Worm (Caenorhabditis elegans) whole organism, young adult: Measurements from ENCODE around the gene H38K22.6.

Experiments used
- B0035.1 ChIP-seq: sonication (generic microtip); optimal IDR thresholded peaks from 2 replicates; lab custom pipeline; 2016; ENCODE audit warnings: missing genetic modification characterization, mild to moderate bottlenecking, missing compliant biosample characterization, missing genotype, missing genetic modification reagents
- F10E7.11 ChIP-seq: sonication (generic microtip); optimal IDR thresholded peaks from 2 replicates; lab custom pipeline; 2017; ENCODE audit warnings: mild to moderate bottlenecking, missing genetic modification characterization, moderate library complexity, missing compliant biosample characterization
- F23B12.7 ChIP-seq: sonication (generic microtip); optimal IDR thresholded peaks from 2 replicates; lab custom pipeline; 2017; ENCODE audit warnings: missing genetic modification characterization, mild to moderate bottlenecking, missing compliant biosample characterization, antibody characterized with exemption, moderate library complexity; ENCODE audit not compliant: insufficient read depth
- F37B4.10 ChIP-seq: fragments of 200-800 bp; sonication (Bioruptor generic); IDR thresholded peaks from 2 replicates; pipeline ENCODE4 v1.3.6; 2022; ENCODE audit warnings: missing genetic modification characterization, missing compliant biosample characterization
- K11D2.4 ChIP-seq: fragments of 200-800 bp; sonication (Bioruptor generic); IDR thresholded peaks from 2 replicates; pipeline ENCODE4 v1.3.6; 2022; ENCODE audit warnings: missing genetic modification reagents, missing genetic modification characterization, missing compliant biosample characterization
- Y53F4B.3 ChIP-seq: fragments of 200-800 bp; sonication (Bioruptor generic); IDR thresholded peaks from 2 replicates; pipeline ENCODE4 v1.3.6; 2022; ENCODE audit warnings: missing genetic modification reagents, missing genetic modification characterization, missing compliant biosample characterization
- Y79H2A.3 ChIP-seq: fragments of 200-800 bp; sonication (Bioruptor generic); conservative IDR thresholded peaks from 2 replicates; pipeline ENCODE4 v1.3.6; 2022; ENCODE audit warnings: missing genetic modification reagents, missing genetic modification characterization, missing compliant biosample characterization
- attf-3 ChIP-seq: fragments of 200-800 bp; sonication (Bioruptor generic); conservative IDR thresholded peaks from 2 replicates; pipeline ENCODE4 v1.3.6; 2022; ENCODE audit warnings: missing genetic modification reagents, missing genetic modification characterization, missing compliant biosample characterization
- attf-5 ChIP-seq: fragments of 200-800 bp; sonication (Bioruptor generic); optimal IDR thresholded peaks from 2 replicates; lab custom pipeline; 2018; ENCODE audit warnings: mild to moderate bottlenecking, missing genetic modification characterization, missing compliant biosample characterization
- attf-6 ChIP-seq: fragments of 200-800 bp; sonication (Bioruptor generic); IDR thresholded peaks from 2 replicates; pipeline ENCODE4 v1.3.6; 2022; ENCODE audit warnings: missing genetic modification reagents, missing genetic modification characterization, missing compliant biosample characterization
- bed-2 ChIP-seq: fragments of 200-800 bp; sonication (Bioruptor generic); IDR thresholded peaks from 2 replicates; pipeline ENCODE4 v1.3.6; 2022; ENCODE audit warnings: missing genetic modification reagents, missing genetic modification characterization, missing compliant biosample characterization
- ceh-100 ChIP-seq: fragments of 200-800 bp; sonication (Bioruptor generic); IDR thresholded peaks from 2 replicates; pipeline ENCODE4 v1.3.6; 2022; ENCODE audit warnings: missing genetic modification reagents, missing genetic modification characterization, missing compliant biosample characterization
- ceh-27 ChIP-seq: fragments of 200-800 bp; sonication (Bioruptor generic); optimal IDR thresholded peaks from 2 replicates; lab custom pipeline; 2018; ENCODE audit warnings: mild to moderate bottlenecking, missing genetic modification characterization, moderate library complexity, missing compliant biosample characterization
- ceh-58 ChIP-seq: fragments of 200-800 bp; sonication (Bioruptor generic); IDR thresholded peaks from 2 replicates; pipeline ENCODE4 v1.3.6; 2022; ENCODE audit warnings: missing genetic modification characterization, missing compliant biosample characterization
- ceh-91 ChIP-seq: fragments of 200-800 bp; sonication (Bioruptor generic); IDR thresholded peaks from 2 replicates; pipeline ENCODE4 v1.3.6; 2022; ENCODE audit warnings: missing genetic modification reagents, missing genetic modification characterization, missing compliant biosample characterization
- efl-1 ChIP-seq: fragments of 150-350 bp; optimal IDR thresholded peaks from 2 replicates; lab custom pipeline; 2014; ENCODE audit warnings: missing biosample characterization, missing genetic modification reagents, missing genetic modification characterization
- egl-18 ChIP-seq: fragments of 200-800 bp; sonication (Bioruptor generic); IDR thresholded peaks from 2 replicates; pipeline ENCODE4 v1.3.6; 2022; ENCODE audit warnings: missing genetic modification reagents, missing genetic modification characterization, missing compliant biosample characterization
- ets-4 ChIP-seq: fragments of 200-800 bp; sonication (Bioruptor generic); optimal IDR thresholded peaks from 2 replicates; lab custom pipeline; 2018; ENCODE audit warnings: mild to moderate bottlenecking, missing genetic modification characterization, missing compliant biosample characterization
- him-1 ChIP-seq: sonication (generic microtip); optimal IDR thresholded peaks from 2 replicates; lab custom pipeline; 2016; ENCODE audit warnings: missing genotype, missing genetic modification reagents, missing genetic modification characterization, missing compliant biosample characterization
- hmg-1.2 ChIP-seq: fragments of 200-800 bp; sonication (Bioruptor generic); IDR thresholded peaks from 2 replicates; pipeline ENCODE4 v1.3.6; 2022; ENCODE audit warnings: missing genetic modification reagents, missing genetic modification characterization, missing compliant biosample characterization
- hmg-20 ChIP-seq: fragments of 200-800 bp; sonication (Bioruptor generic); IDR thresholded peaks from 2 replicates; pipeline ENCODE4 v1.3.6; 2022; ENCODE audit warnings: missing genetic modification reagents, missing genetic modification characterization, missing compliant biosample characterization
- let-526 ChIP-seq: fragments of 200-800 bp; sonication (Bioruptor generic); IDR thresholded peaks from 2 replicates; pipeline ENCODE4 v1.3.6; 2022; ENCODE audit warnings: missing genetic modification reagents, missing genetic modification characterization, missing compliant biosample characterization
- let-607 ChIP-seq, 2 experiments: fragments of 200-800 bp in 1 of 2; sonication (Bioruptor generic) in 1 of 2; sonication (generic microtip) in 1 of 2; optimal IDR thresholded peaks; 2 replicates each; lab custom pipeline; 2016 to 2018; ENCODE audit warnings: mild to moderate bottlenecking in 2 of 2, missing compliant biosample characterization in 2 of 2, missing genetic modification characterization in 2 of 2, moderate library complexity in 2 of 2, missing genotype in 1 of 2
- lin-35 ChIP-seq, 3 experiments: fragments of 150-350 bp in 2 of 3; sonication (generic microtip) in 1 of 3; optimal IDR thresholded peaks; 2 replicates each; lab custom pipeline; 2014 to 2018; ENCODE audit warnings: missing biosample characterization in 3 of 3, missing genetic modification characterization in 3 of 3, missing genetic modification reagents in 3 of 3
- lir-1 ChIP-seq: fragments of 200-800 bp; sonication (Bioruptor generic); conservative IDR thresholded peaks from 2 replicates; pipeline ENCODE4 v1.3.6; 2022; ENCODE audit warnings: missing genetic modification reagents, missing genetic modification characterization, missing compliant biosample characterization
- lsl-1 ChIP-seq: fragments of 200-800 bp; sonication (Bioruptor generic); optimal IDR thresholded peaks from 2 replicates; lab custom pipeline; 2018; ENCODE audit warnings: mild to moderate bottlenecking, missing genetic modification characterization, moderate library complexity, missing compliant biosample characterization
- madf-6 ChIP-seq: fragments of 200-800 bp; sonication (Bioruptor generic); IDR thresholded peaks from 2 replicates; pipeline ENCODE4 v1.3.6; 2022; ENCODE audit warnings: missing genetic modification reagents, missing genetic modification characterization, missing compliant biosample characterization
- mel-28 ChIP-seq: sonication (generic microtip); optimal IDR thresholded peaks from 2 replicates; lab custom pipeline; 2016; ENCODE audit warnings: borderline replicate concordance, mild to moderate bottlenecking, missing genetic modification characterization, missing compliant biosample characterization
- mxl-1 ChIP-seq: sonication (generic microtip); optimal IDR thresholded peaks from 2 replicates; lab custom pipeline; 2016; ENCODE audit warnings: missing genetic modification characterization, missing compliant biosample characterization
- nfyb-1 ChIP-seq: fragments of 200-800 bp; sonication (Bioruptor generic); IDR thresholded peaks from 2 replicates; pipeline ENCODE4 v1.3.6; 2022; ENCODE audit warnings: missing genetic modification reagents, missing genetic modification characterization, missing compliant biosample characterization
- nhr-80 ChIP-seq: sonication (generic microtip); optimal IDR thresholded peaks from 2 replicates; lab custom pipeline; 2016; ENCODE audit warnings: missing genetic modification characterization, missing compliant biosample characterization
- nhr-90 ChIP-seq: sonication (generic microtip); optimal IDR thresholded peaks from 2 replicates; lab custom pipeline; 2016; ENCODE audit warnings: missing genotype, mild to moderate bottlenecking, missing genetic modification characterization, missing compliant biosample characterization
- pbrm-1 ChIP-seq: fragments of 200-800 bp; sonication (Bioruptor generic); IDR thresholded peaks from 2 replicates; pipeline ENCODE4 v1.3.6; 2022; ENCODE audit warnings: missing genetic modification reagents, missing genetic modification characterization, missing compliant biosample characterization
- pha-4 ChIP-seq: fragments of 150-350 bp; sonication (generic microtip); optimal IDR thresholded peaks from 2 replicates; lab custom pipeline; 2014; ENCODE audit warnings: missing biosample characterization, missing genetic modification reagents, missing genetic modification characterization
- rcor-1 ChIP-seq: fragments of 200-800 bp; sonication (Bioruptor generic); IDR thresholded peaks from 2 replicates; pipeline ENCODE4 v1.3.6; 2022; ENCODE audit warnings: missing genetic modification reagents, missing genetic modification characterization, missing compliant biosample characterization
- rpc-1 ChIP-seq, 2 experiments: fragments of 150-350 bp in 1 of 2; sonication (generic microtip) in 1 of 2; optimal IDR thresholded peaks; 2 replicates each; lab custom pipeline; 2014 to 2018; ENCODE audit warnings: missing biosample characterization in 1 of 2, missing genetic modification characterization in 1 of 2, missing genetic modification reagents in 1 of 2, missing genotype in 1 of 2
- sdz-38 ChIP-seq: sonication (generic microtip); optimal IDR thresholded peaks from 2 replicates; lab custom pipeline; 2016; ENCODE audit warnings: missing genotype, missing genetic modification characterization, missing compliant biosample characterization
- snpc-1.1 ChIP-seq: sonication (generic microtip); optimal IDR thresholded peaks from 2 replicates; lab custom pipeline; 2017; ENCODE audit warnings: missing genetic modification characterization, mild to moderate bottlenecking, missing compliant biosample characterization, antibody characterized with exemption, moderate library complexity, missing genotype, missing genetic modification reagents; ENCODE audit not compliant: insufficient read depth
- snpc-4 ChIP-seq, 5 experiments: fragments of 150-350 bp in 1 of 5; sonication (generic microtip) in 4 of 5; optimal IDR thresholded peaks; 2 replicates each; lab custom pipeline; 2014 to 2018; ENCODE audit warnings: missing genetic modification characterization in 5 of 5, missing biosample characterization in 3 of 5, antibody characterized with exemption in 2 of 5, mild to moderate bottlenecking in 2 of 5, missing compliant biosample characterization in 2 of 5, missing genotype in 2 of 5, moderate library complexity in 2 of 5, missing genetic modification reagents in 1 of 5
- unc-130 ChIP-seq: sonication (generic microtip); optimal IDR thresholded peaks from 2 replicates; lab custom pipeline; 2016; ENCODE audit warnings: missing genetic modification reagents, missing genetic modification characterization, missing compliant biosample characterization
- xnd-1 ChIP-seq: sonication (generic microtip); optimal IDR thresholded peaks from 2 replicates; lab custom pipeline; 2016; ENCODE audit warnings: missing genotype, missing genetic modification reagents, missing genetic modification characterization, missing compliant biosample characterization

Gene H38K22.6

DNA sequence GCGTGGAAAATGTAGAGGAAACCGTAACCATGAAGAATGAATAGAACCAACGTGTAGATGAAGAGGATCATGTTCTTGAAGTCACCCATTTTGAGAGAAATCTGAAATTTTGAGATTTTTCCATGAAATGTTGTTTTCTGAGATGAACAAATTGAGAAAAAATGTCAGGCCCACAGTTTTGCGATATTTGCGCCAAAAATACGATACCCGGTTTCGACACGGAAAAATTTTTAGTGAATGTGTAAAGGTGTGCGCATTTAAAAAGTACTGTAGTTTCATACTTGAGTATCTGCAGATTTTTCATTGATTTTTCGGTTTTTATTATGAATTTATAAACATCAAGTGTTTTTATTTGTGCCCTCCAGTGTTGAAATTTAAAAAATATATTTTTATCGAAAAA, 17.9 kb upstream of the H38K22.6 start, which contains the start of gene R10E4.9:
TSS of gene R10E4.9 (minus strand) at position 101 of the 400 bp plus-strand sequence.
- no peak for TF ChIP-seq rcor-1 (GFP tag; lab: Robert Waterston, UW)
- no peak for TF ChIP-seq efl-1 (GFP tag; lab: Kevin White, UChicago)
- TF ChIP-seq mxl-1 (tag; lab: Kevin White, UChicago): no peak
- TF ChIP-seq bed-2: no peak
- no peak for TF ChIP-seq rpc-1 (optimal IDR thresholded peaks at IDR 0.05; lab: Kevin White, UChicago)
- no peak for TF ChIP-seq rpc-1 (tag; optimal IDR thresholded peaks at IDR 0.05; lab: Kevin White, UChicago)
- TF ChIP-seq ets-4 (GFP tag; lab: Kevin White, UChicago): no peak
- TF ChIP-seq snpc-1.1 (tag; lab: Kevin White, UChicago): no peak
- no peak for TF ChIP-seq mel-28 (tag; lab: Kevin White, UChicago)
- no peak for TF ChIP-seq ceh-27 (GFP tag; lab: Kevin White, UChicago)
- TF ChIP-seq let-526: no peak
- TF ChIP-seq attf-5 (GFP tag; lab: Kevin White, UChicago): no peak
- no peak for TF ChIP-seq lir-1
- no peak for TF ChIP-seq him-1 (tag; lab: Kevin White, UChicago)
- TF ChIP-seq nhr-90 (tag; lab: Kevin White, UChicago): no peak
- no peak for TF ChIP-seq nhr-80 (tag; lab: Kevin White, UChicago)
- TF ChIP-seq madf-6: no peak
- TF ChIP-seq, all 124 proteins: peak for 0

DNA sequence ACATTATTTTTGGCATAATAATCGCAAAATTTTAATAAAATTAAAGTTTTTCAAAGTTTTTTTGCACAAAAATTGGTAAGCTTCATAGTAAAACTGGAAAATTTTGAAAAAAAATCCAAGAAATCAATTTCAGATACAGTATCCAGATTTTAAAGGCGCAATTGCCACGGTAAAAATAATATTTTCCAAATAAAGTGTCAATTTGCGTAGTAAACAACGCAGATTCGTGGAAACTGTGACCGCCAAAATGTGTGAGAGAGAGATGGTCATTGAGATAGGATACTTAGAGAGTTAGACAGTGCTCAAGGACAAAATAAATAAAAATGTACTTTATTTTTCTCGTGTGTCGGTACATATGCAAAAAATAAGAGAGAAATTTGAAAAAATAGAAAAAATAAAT, 17.4 kb upstream of the H38K22.6 start:
- TF ChIP-seq efl-1 (GFP tag; lab: Kevin White, UChicago) (peak; percentile 29), pbrm-1 (no peak), lsl-1 (GFP tag; lab: Kevin White, UChicago) (peak; percentile 65), madf-6 (peak; percentile 39; the same call in 1 of the 2 replicates), xnd-1 (tag; lab: Kevin White, UChicago) (peak; percentile 29), let-607 (tag; optimal IDR thresholded peaks at IDR 0.05; lab: Kevin White, UChicago) (no peak), ceh-100 (no peak), F10E7.11 (tag; lab: Kevin White, UChicago) (no peak)
- TF ChIP-seq, all 124 proteins: peak for 4

DNA sequence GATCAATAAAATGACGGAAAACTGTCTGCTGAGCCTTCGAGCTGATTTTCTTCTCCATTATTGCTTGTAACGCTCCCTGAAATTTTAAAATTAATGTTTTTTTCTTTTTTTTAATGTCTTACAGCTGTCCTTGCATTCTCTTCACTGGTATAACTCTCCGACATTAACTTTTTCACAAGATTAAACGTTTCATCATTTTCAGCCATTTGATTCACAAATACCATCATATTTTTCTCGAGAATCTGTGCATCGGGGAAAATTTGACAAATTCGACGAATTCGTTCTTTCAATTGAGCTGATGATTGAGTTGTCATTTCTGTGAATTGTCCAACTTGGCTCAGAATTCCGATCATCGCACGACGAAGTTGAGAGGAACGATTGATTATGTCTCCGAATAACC, 10.9 kb upstream of the H38K22.6 start:
- TF ChIP-seq B0035.1 (tag; lab: Kevin White, UChicago) (no peak), ceh-58 (no peak), nfyb-1 (GFP tag; lab: Robert Waterston, UW) (no peak), lsl-1 (GFP tag; lab: Kevin White, UChicago) (no peak), K11D2.4 (GFP tag; lab: Robert Waterston, UW) (no peak)

DNA sequence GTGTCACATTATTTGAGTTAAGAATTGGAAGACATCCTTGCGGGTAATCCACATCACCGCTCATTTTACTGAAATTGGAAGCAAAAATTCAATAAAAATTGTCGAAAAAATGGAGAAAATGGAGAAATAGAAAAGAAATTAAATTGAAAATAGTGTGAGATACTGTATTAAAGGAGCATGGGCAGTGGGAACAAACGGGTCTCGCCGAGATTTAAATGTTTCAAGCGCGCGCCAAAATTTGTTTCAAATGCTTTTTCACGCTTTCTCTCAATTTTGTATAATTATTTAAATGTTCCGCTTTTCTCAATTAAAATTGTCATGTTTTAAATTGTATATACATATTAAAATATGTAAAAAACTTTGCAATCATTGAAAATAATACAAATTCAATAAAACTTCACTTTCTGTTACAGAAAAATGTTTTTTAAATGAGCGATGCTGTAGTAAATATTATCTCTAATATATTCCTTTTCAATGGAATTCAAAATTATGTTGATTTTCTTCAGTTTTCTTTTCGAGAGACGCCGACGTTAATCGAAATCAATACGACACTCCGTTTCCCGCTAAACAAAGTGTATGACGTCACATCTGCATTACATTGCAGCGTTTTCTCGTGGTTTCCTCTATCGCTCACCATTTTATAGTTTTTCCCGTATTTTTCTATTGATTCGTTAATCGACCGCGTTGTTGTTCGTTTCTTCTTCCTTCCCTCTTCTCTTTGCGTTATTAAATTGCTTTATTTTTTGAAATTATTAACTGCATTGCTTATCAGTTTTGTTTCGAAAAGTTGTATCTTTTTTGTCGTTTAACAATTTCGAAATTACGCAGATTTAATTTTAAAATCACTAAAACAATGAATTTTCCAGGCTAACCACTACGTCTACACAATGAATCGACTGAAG, 6.9 kb upstream of the H38K22.6 start, which contains the start of the genes evl-14 and dcn-1:
TSS of gene evl-14 (minus strand) at position 68 of the 902 bp plus-strand sequence.
TSS of gene dcn-1 (plus strand) at position 852 of the 902 bp plus-strand sequence.
- TF ChIP-seq Y53F4B.3 (GFP tag; lab: Robert Waterston, UW) (no peak), madf-6 (peak; percentile 96), hmg-1.2 (GFP tag; lab: Robert Waterston, UW) (peak; percentile 47; the same call in 1 of the 2 replicates), unc-130 (GFP tag; lab: Kevin White, UChicago) (no peak), F37B4.10 (GFP tag; lab: Robert Waterston, UW) (no peak), Y79H2A.3 (GFP tag; lab: Robert Waterston, UW) (no peak), snpc-4 (GFP tag; optimal IDR thresholded peaks at IDR 0.05; lab: Kevin White, UChicago) (no peak), snpc-4 (tag; optimal IDR thresholded peaks at IDR 0.05; lab: Kevin White, UChicago) (peak in 1 of 4 experiments; percentile 11), pha-4 (tag; lab: Kevin White, UChicago) (peak; percentile 74), ceh-91 (GFP tag; lab: Robert Waterston, UW) (peak; percentile 84), egl-18 (no peak), sdz-38 (tag; lab: Kevin White, UChicago) (no peak), attf-6 (GFP tag; lab: Robert Waterston, UW) (no peak), F23B12.7 (tag; lab: Kevin White, UChicago) (no peak), hmg-20 (GFP tag; lab: Robert Waterston, UW) (no peak), attf-3 (GFP tag; lab: Robert Waterston, UW) (peak; percentile 96), lin-35 (GFP tag; optimal IDR thresholded peaks at IDR 0.05; lab: Kevin White, UChicago) (no peak), snpc-1.1 (tag; lab: Kevin White, UChicago) (peak; percentile 6)
